Fruit fly (Drosophila melanogaster): ENCODE measurements around the gene CG15258.
A peak's percentile ranks its signal among the peaks of the same experiment; 100 is the strongest.

CG15258 gene

dm6 chr2L:15383026-15383575 lies 21.7 kb upstream of the CG15258 start (continued):
- TF ChIP-seq GATAe (GFP tag; conservative IDR thresholded peaks at IDR 0.05) (no peak), ase (GFP tag; IDR thresholded peaks at IDR 0.05) (no peak), Gug (GFP tag; IDR thresholded peaks at IDR 0.05) (no peak), pros (GFP tag; optimal IDR thresholded peaks at IDR 0.05) (no peak), vvl (GFP tag; IDR thresholded peaks at IDR 0.05) (no peak), CG14667 (GFP tag; IDR thresholded peaks at IDR 0.05) (no peak), br (optimal IDR thresholded peaks at IDR 0.05) (no peak), cad (GFP tag; optimal IDR thresholded peaks at IDR 0.05) (no peak), peb (GFP tag; IDR thresholded peaks at IDR 0.05) (no peak)

- peak; percentile 93 for TF ChIP-seq Hey (tag; optimal IDR thresholded peaks at IDR 0.05)
- no peak for TF ChIP-seq Hand (GFP tag; optimal IDR thresholded peaks at IDR 0.05)
- TF ChIP-seq ssp (GFP tag; IDR thresholded peaks at IDR 0.05) = no peak
- 0 out of 2 replicates have a peak, but pooled peaks have one; percentile 6 for TF ChIP-seq Doc2 (GFP tag; IDR thresholded peaks at IDR 0.05)
- TF ChIP-seq corto (GFP tag; optimal IDR thresholded peaks at IDR 0.05) = no peak
- TF ChIP-seq CG12659 (GFP tag; optimal IDR thresholded peaks at IDR 0.05) = no peak
- no peak for TF ChIP-seq ind (GFP tag; optimal IDR thresholded peaks at IDR 0.05)
- TF ChIP-seq lola (GFP tag; optimal IDR thresholded peaks at IDR 0.05) = no peak
- TF ChIP-seq CG1024 (GFP tag; IDR thresholded peaks at IDR 0.05) = no peak
- TF ChIP-seq CG8388 (GFP tag; optimal IDR thresholded peaks at IDR 0.05) = no peak
- no peak for TF ChIP-seq gsb-n (tag; optimal IDR thresholded peaks at IDR 0.05)
- no peak for TF ChIP-seq Drgx (GFP tag; IDR thresholded peaks at IDR 0.05)
Observed at dm6 chr2L:15371939-15372338, 10.5 kb upstream of the CG15258 start.

- peak; percentile 95 for TF ChIP-seq Hey (tag; optimal IDR thresholded peaks at IDR 0.05)
- no peak for TF ChIP-seq esg (GFP tag; conservative IDR thresholded peaks at IDR 0.05)
Observed at dm6 chr2L:15371237-15371636, 9.8 kb upstream of the CG15258 start.

dm6 chr2L:15370467-15370866 lies 9.0 kb upstream of the CG15258 start:
- TF ChIP-seq twi (tag; optimal IDR thresholded peaks at IDR 0.05) = no peak
- TF ChIP-seq Hey (tag; optimal IDR thresholded peaks at IDR 0.05) = peak; percentile 94
- TF ChIP-seq oc (tag; optimal IDR thresholded peaks at IDR 0.05) = peak; percentile 63
- no peak for TF ChIP-seq sob (GFP tag; IDR thresholded peaks at IDR 0.05)
- no peak for TF ChIP-seq NfI (GFP tag; optimal IDR thresholded peaks at IDR 0.05)
- TF ChIP-seq Ets65A (GFP tag) = peak; percentile 34
- TF ChIP-seq pros (GFP tag; optimal IDR thresholded peaks at IDR 0.05) = peak; percentile 90
- TF ChIP-seq slbo (GFP tag; IDR thresholded peaks at IDR 0.05) = 0 out of 2 replicates have a peak, but pooled peaks have one; percentile 10

dm6 chr2L:15370016-15370415 lies 8.6 kb upstream of the CG15258 start:
- TF ChIP-seq CG11085 (GFP tag; IDR thresholded peaks at IDR 0.05) (no peak), CG14710 (tag; optimal IDR thresholded peaks at IDR 0.05) (peak; percentile 16), Xrp1 (GFP tag; IDR thresholded peaks at IDR 0.05) (peak; percentile 49; the same call in 1 of the 2 replicates), lmd (GFP tag; IDR thresholded peaks at IDR 0.05) (no peak), ttk (GFP tag; IDR thresholded peaks at IDR 0.05) (no peak), otp (GFP tag; IDR thresholded peaks at IDR 0.05) (no peak), CG10267 (tag; optimal IDR thresholded peaks at IDR 0.05) (peak; percentile 26), Doc2 (GFP tag; IDR thresholded peaks at IDR 0.05) (no peak), CG4707 (GFP tag; optimal IDR thresholded peaks at IDR 0.05) (no peak), CG17829 (tag; optimal IDR thresholded peaks at IDR 0.05) (peak; percentile 19), Sox100B (GFP tag; optimal IDR thresholded peaks at IDR 0.05) (peak; percentile 9), zf30C (GFP tag; optimal IDR thresholded peaks at IDR 0.05) (peak; percentile 39), gem (tag; optimal IDR thresholded peaks at IDR 0.05) (peak; percentile 41), Awh (GFP tag; IDR thresholded peaks at IDR 0.05) (no peak), vvl (GFP tag; IDR thresholded peaks at IDR 0.05) (no peak), CG10979 (tag; optimal IDR thresholded peaks at IDR 0.05) (peak; percentile 40), br (optimal IDR thresholded peaks at IDR 0.05) (no peak), CG15696 (tag; optimal IDR thresholded peaks at IDR 0.05) (peak; percentile 2), Max (GFP tag; optimal IDR thresholded peaks at IDR 0.05) (no peak), CG7839 (tag; optimal IDR thresholded peaks at IDR 0.05) (peak; percentile 8)
